Worm (Caenorhabditis elegans): ENCODE measurements around the gene F59A7.7.
A peak's percentile ranks its signal among the peaks of the same experiment; 100 is the strongest.

F59A7.7 gene

DNA sequence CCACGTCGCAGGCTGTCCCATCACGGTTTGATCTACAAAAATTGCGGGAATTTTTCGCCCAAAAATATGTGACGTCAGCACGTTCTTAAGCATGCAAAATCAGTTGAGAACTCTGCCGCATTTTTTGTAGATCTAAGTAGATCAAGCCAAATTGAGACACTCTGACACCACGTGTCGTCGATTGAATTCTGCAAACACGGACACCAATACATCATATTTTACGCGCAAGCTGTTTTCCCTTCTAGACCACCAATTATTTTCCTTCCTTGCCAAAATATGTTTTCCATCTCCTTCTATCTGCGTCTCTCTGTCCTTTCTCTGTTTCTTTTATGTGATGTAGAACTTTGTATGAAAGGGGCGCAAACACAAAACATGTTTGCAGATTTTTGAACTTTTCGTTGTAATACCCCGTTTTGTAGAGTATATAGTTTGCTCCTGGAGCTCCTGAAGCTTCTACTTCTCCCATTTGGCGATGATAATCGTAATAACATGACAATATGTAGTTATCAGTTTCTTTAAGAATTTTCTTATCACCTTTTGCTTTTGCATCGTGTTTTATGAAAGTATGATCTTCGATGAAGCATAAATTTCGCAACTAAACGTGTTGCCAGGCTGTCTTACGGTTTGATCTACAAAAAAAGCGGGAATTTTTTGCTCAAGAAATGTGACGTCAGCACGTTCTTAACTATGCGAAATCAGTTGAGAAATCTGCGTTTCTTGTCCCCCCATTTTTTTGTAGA is 44.1 kb downstream of the F59A7.7 start:
- TF ChIP-seq tbx-2 (tag; optimal IDR thresholded peaks at IDR 0.05) (no peak), zag-1 (tag; optimal IDR thresholded peaks at IDR 0.05) (no peak), nhr-67 (tag; optimal IDR thresholded peaks at IDR 0.05) (no peak), egl-27 (tag; optimal IDR thresholded peaks at IDR 0.05) (no peak), pqm-1 (tag; optimal IDR thresholded peaks at IDR 0.05) (peak; percentile 28), egl-5 (tag; optimal IDR thresholded peaks at IDR 0.05) (no peak), nhr-77 (tag; optimal IDR thresholded peaks at IDR 0.05) (no peak), nhr-11 (tag; optimal IDR thresholded peaks at IDR 0.05) (no peak), ceh-28 (tag; optimal IDR thresholded peaks at IDR 0.05) (no peak), ceh-9 (tag; optimal IDR thresholded peaks at IDR 0.05) (no peak), unc-62 (GFP tag; optimal IDR thresholded peaks at IDR 0.05) (no peak), pha-4 (tag; optimal IDR thresholded peaks at IDR 0.05) (peak; percentile 58), mml-1 (tag; optimal IDR thresholded peaks at IDR 0.05) (no peak), lsy-12 (tag; optimal IDR thresholded peaks at IDR 0.05) (no peak), snpc-4 (tag; optimal IDR thresholded peaks at IDR 0.05) (no peak), ceh-16 (tag; optimal IDR thresholded peaks at IDR 0.05) (no peak), ama-1 (optimal IDR thresholded peaks at IDR 0.05) (no peak), sea-2 (GFP tag; optimal IDR thresholded peaks at IDR 0.05) (no peak), lin-15B (tag; optimal IDR thresholded peaks at IDR 0.05) (peak; percentile 8), jun-1 (tag; optimal IDR thresholded peaks at IDR 0.05) (no peak), hmg-11 (tag; optimal IDR thresholded peaks at IDR 0.05) (no peak), ZK546.5 (tag; optimal IDR thresholded peaks at IDR 0.05) (no peak), mdl-1 (tag; optimal IDR thresholded peaks at IDR 0.05) (no peak), fos-1 (tag; optimal IDR thresholded peaks at IDR 0.05) (no peak), nfya-1 (tag; optimal IDR thresholded peaks at IDR 0.05; ENCODE audit: insufficient read depth) (no peak), elt-2 (tag; optimal IDR thresholded peaks at IDR 0.05) (peak; percentile 63), aly-2 (tag; optimal IDR thresholded peaks at IDR 0.05) (no peak), fkh-2 (tag; optimal IDR thresholded peaks at IDR 0.05) (no peak), nhr-76 (tag; optimal IDR thresholded peaks at IDR 0.05) (peak; percentile 25)

DNA sequence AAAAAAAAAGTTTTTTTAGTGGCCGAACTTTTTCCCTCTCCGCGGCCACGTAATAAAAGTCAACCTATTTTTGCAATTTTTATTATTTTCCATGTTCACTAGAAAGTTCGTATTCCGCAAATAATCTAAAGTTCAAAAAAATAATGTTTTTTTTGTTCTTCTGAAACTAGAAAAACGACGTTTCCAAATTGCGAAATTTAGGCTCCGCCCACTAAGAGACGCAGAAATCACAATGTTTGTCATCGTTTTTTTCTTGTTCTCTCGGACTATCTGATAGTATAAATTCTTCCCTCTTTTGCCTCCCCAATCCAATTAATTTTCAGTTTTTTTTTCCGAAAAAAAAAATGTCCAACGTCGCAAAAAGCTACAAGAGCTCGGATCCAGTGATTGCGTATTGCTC is 45.4 kb downstream of the F59A7.7 start, which contains the start of gene comt-3:
Gene comt-3, plus strand, starts transcription at position 214 of the 400 bp plus-strand sequence.
- TF ChIP-seq pqm-1 (tag; optimal IDR thresholded peaks at IDR 0.05) (no peak), elt-2 (tag; optimal IDR thresholded peaks at IDR 0.05) (no peak), unc-62 (GFP tag; optimal IDR thresholded peaks at IDR 0.05) (no peak), sea-2 (GFP tag; optimal IDR thresholded peaks at IDR 0.05) (no peak), nhr-11 (tag; optimal IDR thresholded peaks at IDR 0.05) (no peak), pha-4 (tag; optimal IDR thresholded peaks at IDR 0.05) (no peak), nhr-237 (tag; optimal IDR thresholded peaks at IDR 0.05) (no peak), tbx-2 (tag; optimal IDR thresholded peaks at IDR 0.05) (no peak), R02D3.7 (tag; optimal IDR thresholded peaks at IDR 0.05) (no peak), aly-2 (tag; optimal IDR thresholded peaks at IDR 0.05) (no peak), hmg-11 (tag; optimal IDR thresholded peaks at IDR 0.05) (no peak), elt-1 (tag; optimal IDR thresholded peaks at IDR 0.05) (no peak), nhr-76 (tag; optimal IDR thresholded peaks at IDR 0.05) (no peak), skn-1 (tag; optimal IDR thresholded peaks at IDR 0.05) (no peak), nhr-67 (tag; optimal IDR thresholded peaks at IDR 0.05) (no peak)
